Fruit fly (Drosophila melanogaster): Measurements from ENCODE around the gene Vha100-1.

Vha100-1 gene

dm6 chr3R:29083459-29084457 is 47.2 kb upstream of the Vha100-1 start (continued):
- TF ChIP-seq slbo (GFP tag; IDR thresholded peaks at IDR 0.05) = no peak
- TF ChIP-seq Doc3 (GFP tag; IDR thresholded peaks at IDR 0.05; ENCODE audit: partially characterized antibody) = no peak
- no peak for TF ChIP-seq gfzf (GFP tag; optimal IDR thresholded peaks at IDR 0.05)
- peak; percentile 34 for TF ChIP-seq Blimp-1 (GFP tag; optimal IDR thresholded peaks at IDR 0.05)
- TF ChIP-seq unc-4 (GFP tag; IDR thresholded peaks at IDR 0.05; ENCODE audit: partially characterized antibody) = no peak
- TF ChIP-seq dm (GFP tag; optimal IDR thresholded peaks at IDR 0.05) = no peak
- TF ChIP-seq Xbp1 (GFP tag; optimal IDR thresholded peaks at IDR 0.05) = no peak
- TF ChIP-seq ro (GFP tag; IDR thresholded peaks at IDR 0.05) = no peak
- TF ChIP-seq CG10274 (GFP tag; optimal IDR thresholded peaks at IDR 0.05) = no peak
- TF ChIP-seq Spps (tag; optimal IDR thresholded peaks at IDR 0.05) = no peak
- TF ChIP-seq CG14014 (GFP tag; IDR thresholded peaks at IDR 0.05) = no peak
- no peak for TF ChIP-seq E2f1 (GFP tag; IDR thresholded peaks at IDR 0.05)
- TF ChIP-seq ems (GFP tag; optimal IDR thresholded peaks at IDR 0.05) = no peak
- peak; percentile 45 for TF ChIP-seq CG33557 (GFP tag; optimal IDR thresholded peaks at IDR 0.05)
- TF ChIP-seq HLH54F (GFP tag; optimal IDR thresholded peaks at IDR 0.05) = no peak
- no peak for TF ChIP-seq Ssrp (tag; optimal IDR thresholded peaks at IDR 0.05)
- peak; percentile 51 for TF ChIP-seq CG2202 (tag; optimal IDR thresholded peaks at IDR 0.05)
- peak; percentile 5 for TF ChIP-seq PHDP (tag; optimal IDR thresholded peaks at IDR 0.05)
- TF ChIP-seq fd102C (GFP tag; optimal IDR thresholded peaks at IDR 0.05) = no peak
- peak; percentile 63 for TF ChIP-seq Deaf1 (tag; optimal IDR thresholded peaks at IDR 0.05)
- TF ChIP-seq yki (optimal IDR thresholded peaks at IDR 0.05) = no peak
- TF ChIP-seq CG10654 (GFP tag; optimal IDR thresholded peaks at IDR 0.05) = no peak
- TF ChIP-seq CG5245 (GFP tag; optimal IDR thresholded peaks at IDR 0.05) = no peak
- TF ChIP-seq CG17328 (GFP tag; IDR thresholded peaks at IDR 0.05) = no peak
- no peak for TF ChIP-seq ewg (GFP tag; optimal IDR thresholded peaks at IDR 0.05)
- no peak for TF ChIP-seq CG10209 (GFP tag; optimal IDR thresholded peaks at IDR 0.05)
- TF ChIP-seq Asciz (GFP tag; optimal IDR thresholded peaks at IDR 0.05) = peak; percentile 56
- no peak for TF ChIP-seq pb (GFP tag; optimal IDR thresholded peaks at IDR 0.05)
- peak; percentile 13 to 44 for TF ChIP-seq bsh (GFP tag; optimal IDR thresholded peaks at IDR 0.05)
- no peak for TF ChIP-seq tup (GFP tag; optimal IDR thresholded peaks at IDR 0.05)
- TF ChIP-seq row (GFP tag; IDR thresholded peaks at IDR 0.05) = 0 out of 3 replicates have a peak, but pooled peaks have one; percentile 8
- no peak for TF ChIP-seq CG9932 (GFP tag; IDR thresholded peaks at IDR 0.05)
- TF ChIP-seq kah (GFP tag; optimal IDR thresholded peaks at IDR 0.05) = no peak
- TF ChIP-seq usp (GFP tag; optimal IDR thresholded peaks at IDR 0.05) = no peak
- no peak for TF ChIP-seq CG17612 (GFP tag; IDR thresholded peaks at IDR 0.05)
- no peak for TF ChIP-seq Bgb (GFP tag; IDR thresholded peaks at IDR 0.05; ENCODE audit: partially characterized antibody)
- no peak for TF ChIP-seq pnt (GFP tag; optimal IDR thresholded peaks at IDR 0.05)
- TF ChIP-seq Dad (GFP tag; optimal IDR thresholded peaks at IDR 0.05) = no peak
- no peak for TF ChIP-seq CG14860 (GFP tag; IDR thresholded peaks at IDR 0.05; ENCODE audit: partially characterized antibody)
- no peak for TF ChIP-seq CG6854 (GFP tag; optimal IDR thresholded peaks at IDR 0.05)
- TF ChIP-seq CG3726 (GFP tag; IDR thresholded peaks at IDR 0.05) = no peak
- no peak for TF ChIP-seq CG4328 (GFP tag; optimal IDR thresholded peaks at IDR 0.05)
- TF ChIP-seq Dip3 (GFP tag; optimal IDR thresholded peaks at IDR 0.05) = no peak
- TF ChIP-seq Ets65A (GFP tag) = no peak
- TF ChIP-seq CG8388 (GFP tag; optimal IDR thresholded peaks at IDR 0.05) = no peak
- no peak for TF ChIP-seq CG3995 (GFP tag; optimal IDR thresholded peaks at IDR 0.05)
- TF ChIP-seq CG11398 (GFP tag; optimal IDR thresholded peaks at IDR 0.05) = no peak
- no peak for TF ChIP-seq luna (GFP tag; optimal IDR thresholded peaks at IDR 0.05)
- peak; percentile 70 for TF ChIP-seq HLHmδ (GFP tag; optimal IDR thresholded peaks at IDR 0.05)
